Fruit fly (Drosophila melanogaster) whole organism, embryonic: ENCODE results near the gene Nt5b.

Experiments
- Ada2b ChIP-seq: fragments of 200-800 bp; sonication (Bioruptor generic); IDR thresholded peaks from 2 replicates; pipeline ENCODE4 v1.3.6; 2022; ENCODE audit warnings: missing biosample characterization, missing genetic modification characterization
- Bdp1 ChIP-seq: fragments of 200-800 bp; sonication (Bioruptor generic); optimal IDR thresholded peaks from 3 replicates; lab custom pipeline; 2016; ENCODE audit warnings: missing biosample characterization, missing genetic modification characterization
- CG10209 ChIP-seq: fragments of 200-800 bp; sonication (Bioruptor generic); optimal IDR thresholded peaks from 3 replicates; lab custom pipeline; 2017; ENCODE audit warnings: missing biosample characterization, mild to moderate bottlenecking, missing genetic modification characterization, missing genetic modification reagents
- CG10267 ChIP-seq: fragments of 200-800 bp; sonication (Bioruptor generic); optimal IDR thresholded peaks from 2 replicates; lab custom pipeline; 2018; ENCODE audit warnings: missing biosample characterization, mild to moderate bottlenecking, missing genetic modification characterization, moderate library complexity
- CG10321 ChIP-seq: fragments of 200-800 bp; sonication (Bioruptor generic); IDR thresholded peaks from 2 replicates; pipeline ENCODE4 v1.3.6; 2022; ENCODE audit warnings: missing biosample characterization, missing genetic modification characterization
- CG11456 ChIP-seq: fragments of 200-800 bp; sonication (Bioruptor generic); IDR thresholded peaks from 3 replicates; pipeline ENCODE4 v1.3.6; 2022; ENCODE audit warnings: missing biosample characterization, missing genetic modification characterization
- CG13287 ChIP-seq: fragments of 200-800 bp; sonication (Bioruptor generic); IDR thresholded peaks from 2 replicates; pipeline ENCODE4 v1.3.6; 2022; ENCODE audit warnings: missing biosample characterization, missing genetic modification characterization; ENCODE audit not compliant: partially characterized antibody
- CG13424 ChIP-seq: fragments of 200-800 bp; sonication (Bioruptor generic); optimal IDR thresholded peaks from 2 replicates; lab custom pipeline; 2019; ENCODE audit warnings: missing biosample characterization, mild to moderate bottlenecking, missing genetic modification characterization, moderate library complexity
- CG16813 ChIP-seq: fragments of 200-800 bp; sonication (Bioruptor generic); IDR thresholded peaks from 3 replicates; pipeline ENCODE4 v1.3.6; 2022; ENCODE audit warnings: missing biosample characterization, missing genetic modification characterization; ENCODE audit not compliant: partially characterized antibody
- CG17361 ChIP-seq: fragments of 200-800 bp; sonication (Bioruptor generic); IDR thresholded peaks from 3 replicates; pipeline ENCODE4 v1.3.6; 2022; ENCODE audit warnings: missing biosample characterization, missing genetic modification characterization
- CG17912 ChIP-seq: fragments of 200-800 bp; sonication (Bioruptor generic); optimal IDR thresholded peaks from 2 replicates; lab custom pipeline; 2018; ENCODE audit warnings: missing biosample characterization, mild to moderate bottlenecking, missing genetic modification characterization
- CG18262 ChIP-seq: fragments of 200-800 bp; optimal IDR thresholded peaks from 3 replicates; lab custom pipeline; 2019; ENCODE audit warnings: missing biosample characterization, mild to moderate bottlenecking, missing genetic modification characterization, moderate library complexity
- CG18599 ChIP-seq: fragments of 200-800 bp; sonication (Bioruptor generic); optimal IDR thresholded peaks from 3 replicates; lab custom pipeline; 2017; ENCODE audit warnings: missing biosample characterization, missing genetic modification characterization, mild to moderate bottlenecking, moderate library complexity, missing genetic modification reagents
- CG3065 ChIP-seq: fragments of 200-800 bp; sonication (Bioruptor generic); optimal IDR thresholded peaks from 2 replicates; lab custom pipeline; 2016; ENCODE audit warnings: missing biosample characterization, missing genetic modification characterization
- CG32772 ChIP-seq: fragments of 200-800 bp; sonication (Bioruptor generic); IDR thresholded peaks from 2 replicates; pipeline ENCODE4 v1.3.6; 2022; ENCODE audit warnings: missing biosample characterization, missing genetic modification characterization
- CG4424 ChIP-seq: fragments of 200-800 bp; sonication (Bioruptor generic); optimal IDR thresholded peaks from 3 replicates; lab custom pipeline; 2016; ENCODE audit warnings: missing biosample characterization, missing genetic modification characterization
- CG6272 ChIP-seq: fragments of 200-800 bp; sonication (Bioruptor generic); IDR thresholded peaks from 2 replicates; pipeline ENCODE4 v1.3.6; 2022; ENCODE audit warnings: missing biosample characterization, missing genetic modification characterization
- CG6765 ChIP-seq: fragments of 200-800 bp; sonication (Bioruptor generic); optimal IDR thresholded peaks from 3 replicates; lab custom pipeline; 2017; ENCODE audit warnings: missing biosample characterization, mild to moderate bottlenecking, missing genetic modification characterization
- CG7372 ChIP-seq: fragments of 200-800 bp; sonication (Bioruptor generic); IDR thresholded peaks from 2 replicates; pipeline ENCODE4 v1.3.6; 2022; ENCODE audit warnings: missing biosample characterization, missing genetic modification characterization
- CG9876 ChIP-seq: fragments of 200-800 bp; sonication (Bioruptor generic); optimal IDR thresholded peaks from 2 replicates; lab custom pipeline; 2016; ENCODE audit warnings: missing biosample characterization, missing genetic modification characterization
- Fer3 ChIP-seq: fragments of 200-800 bp; sonication (Bioruptor generic); optimal IDR thresholded peaks from 2 replicates; lab custom pipeline; 2018; ENCODE audit warnings: missing biosample characterization, mild to moderate bottlenecking, missing genetic modification characterization, moderate library complexity
- H2.0 ChIP-seq: fragments of 200-800 bp; sonication (Bioruptor generic); IDR thresholded peaks from 2 replicates; pipeline ENCODE4 v1.3.6; 2022; ENCODE audit warnings: missing biosample characterization, missing genetic modification characterization
- Neu2 ChIP-seq: fragments of 200-800 bp; sonication (Bioruptor generic); optimal IDR thresholded peaks from 3 replicates; lab custom pipeline; 2016; ENCODE audit warnings: missing biosample characterization, missing genetic modification characterization, borderline replicate concordance
- Opbp ChIP-seq: fragments of 200-800 bp; sonication (Bioruptor generic); IDR thresholded peaks from 3 replicates; pipeline ENCODE4 v1.3.6; 2022; ENCODE audit warnings: missing biosample characterization, missing genetic modification characterization; ENCODE audit not compliant: partially characterized antibody
- Ravus ChIP-seq: fragments of 200-800 bp; sonication (Bioruptor generic); IDR thresholded peaks from 2 replicates; pipeline ENCODE4 v1.3.6; 2022; ENCODE audit warnings: missing biosample characterization, missing genetic modification characterization
- Rfx ChIP-seq: fragments of 200-800 bp; sonication (Bioruptor generic); IDR thresholded peaks from 2 replicates; pipeline ENCODE4 v1.3.6; 2022; ENCODE audit warnings: missing biosample characterization, missing genetic modification characterization
- Rx ChIP-seq: fragments of 200-800 bp; sonication (Bioruptor generic); IDR thresholded peaks from 2 replicates; pipeline ENCODE4 v1.3.6; 2022; ENCODE audit warnings: missing biosample characterization, missing genetic modification characterization
- Vsx1 ChIP-seq: fragments of 200-800 bp; sonication (Bioruptor generic); optimal IDR thresholded peaks from 2 replicates; lab custom pipeline; 2017; ENCODE audit warnings: missing biosample characterization, mild to moderate bottlenecking, missing genetic modification characterization, missing genetic modification reagents
- Xrp1 ChIP-seq: fragments of 200-800 bp; sonication (Bioruptor generic); IDR thresholded peaks from 2 replicates; pipeline ENCODE4 v1.3.6; 2022; ENCODE audit warnings: missing biosample characterization, missing genetic modification characterization
- abd-A ChIP-seq: fragments of 200-800 bp; sonication (Bioruptor generic); optimal IDR thresholded peaks from 3 replicates; lab custom pipeline; 2019; ENCODE audit warnings: missing biosample characterization, mild to moderate bottlenecking, missing genetic modification characterization, moderate library complexity
- aop ChIP-seq: fragments of 200-800 bp; sonication (Bioruptor generic); IDR thresholded peaks from 2 replicates; pipeline ENCODE4 v1.3.6; 2022; ENCODE audit warnings: missing biosample characterization, missing genetic modification characterization
- ap ChIP-seq: fragments of 200-800 bp; sonication (Bioruptor generic); IDR thresholded peaks from 2 replicates; pipeline ENCODE4 v1.3.6; 2022; ENCODE audit warnings: missing biosample characterization, missing genetic modification characterization
- ase ChIP-seq: fragments of 200-800 bp; sonication (Bioruptor generic); IDR thresholded peaks from 3 replicates; pipeline ENCODE4 v1.3.6; 2022; ENCODE audit warnings: missing biosample characterization, missing genetic modification characterization
- cato ChIP-seq: fragments of 200-800 bp; sonication (Bioruptor generic); optimal IDR thresholded peaks from 2 replicates; lab custom pipeline; 2016; ENCODE audit warnings: missing biosample characterization, missing genetic modification characterization, borderline replicate concordance
- caup ChIP-seq: fragments of 200-800 bp; sonication (Bioruptor generic); optimal IDR thresholded peaks from 3 replicates; lab custom pipeline; 2017; ENCODE audit warnings: missing biosample characterization, mild to moderate bottlenecking, missing genetic modification characterization, moderate library complexity; ENCODE audit not compliant: severe bottlenecking
- crol ChIP-seq: fragments of 200-800 bp; sonication (Bioruptor generic); IDR thresholded peaks from 2 replicates; pipeline ENCODE4 v1.3.6; 2022; ENCODE audit warnings: missing biosample characterization, missing genetic modification characterization
- dmrt99B ChIP-seq: fragments of 200-800 bp; sonication (Bioruptor generic); optimal IDR thresholded peaks from 2 replicates; lab custom pipeline; 2018; ENCODE audit warnings: missing biosample characterization, mild to moderate bottlenecking, missing genetic modification characterization, moderate library complexity
- en ChIP-seq: fragments of 200-800 bp; sonication (Bioruptor generic); optimal IDR thresholded peaks from 2 replicates; lab custom pipeline; 2016; ENCODE audit warnings: missing biosample characterization, missing genetic modification characterization
- eyg ChIP-seq: fragments of 200-800 bp; sonication (Bioruptor generic); optimal IDR thresholded peaks from 3 replicates; lab custom pipeline; 2016; ENCODE audit warnings: missing biosample characterization, missing genetic modification characterization
- fd96Cb ChIP-seq: fragments of 200-800 bp; sonication (Bioruptor generic); optimal IDR thresholded peaks from 2 replicates; lab custom pipeline; 2018; ENCODE audit warnings: missing biosample characterization, mild to moderate bottlenecking, missing genetic modification characterization, moderate library complexity
- gce ChIP-seq: fragments of 200-800 bp; sonication (Bioruptor generic); IDR thresholded peaks from 3 replicates; pipeline ENCODE4 v1.3.6; 2022; ENCODE audit warnings: missing biosample characterization, missing genetic modification characterization
- gcm ChIP-seq: fragments of 200-800 bp; sonication (Bioruptor generic); optimal IDR thresholded peaks from 2 replicates; lab custom pipeline; 2019; ENCODE audit warnings: missing biosample characterization, mild to moderate bottlenecking, missing genetic modification characterization, moderate library complexity
- gro ChIP-seq: fragments of 200-800 bp; sonication (Bioruptor generic); optimal IDR thresholded peaks from 2 replicates; lab custom pipeline; 2016; ENCODE audit warnings: missing biosample characterization, missing genetic modification characterization
- ken ChIP-seq: fragments of 200-800 bp; sonication (Bioruptor generic); IDR thresholded peaks from 3 replicates; pipeline ENCODE4 v1.3.6; 2022; ENCODE audit warnings: missing biosample characterization, missing genetic modification characterization
- nau ChIP-seq: fragments of 200-800 bp; sonication (Bioruptor generic); optimal IDR thresholded peaks from 3 replicates; lab custom pipeline; 2017; ENCODE audit warnings: missing biosample characterization, mild to moderate bottlenecking, missing genetic modification characterization, missing genetic modification reagents
- nom ChIP-seq: fragments of 200-800 bp; sonication (Bioruptor generic); optimal IDR thresholded peaks from 2 replicates; lab custom pipeline; 2017; ENCODE audit warnings: missing biosample characterization, missing genetic modification characterization, mild to moderate bottlenecking, moderate library complexity, missing genetic modification reagents
- pfk ChIP-seq: fragments of 200-800 bp; sonication (Bioruptor generic); optimal IDR thresholded peaks from 2 replicates; lab custom pipeline; 2018; ENCODE audit warnings: missing biosample characterization, mild to moderate bottlenecking, missing genetic modification characterization, moderate library complexity
- pum ChIP-seq: fragments of 200-800 bp; sonication (Bioruptor generic); optimal IDR thresholded peaks from 2 replicates; lab custom pipeline; 2016; ENCODE audit warnings: missing biosample characterization, missing genetic modification characterization
- tup ChIP-seq: fragments of 200-800 bp; sonication (Bioruptor generic); optimal IDR thresholded peaks from 2 replicates; lab custom pipeline; 2016; ENCODE audit warnings: missing biosample characterization, mild to moderate bottlenecking, missing genetic modification characterization, moderate library complexity
- vvl ChIP-seq: fragments of 200-800 bp; sonication (Bioruptor generic); IDR thresholded peaks from 2 replicates; pipeline ENCODE4 v1.3.6; 2022; ENCODE audit warnings: missing biosample characterization, missing genetic modification characterization

The Nt5b gene

DNA sequence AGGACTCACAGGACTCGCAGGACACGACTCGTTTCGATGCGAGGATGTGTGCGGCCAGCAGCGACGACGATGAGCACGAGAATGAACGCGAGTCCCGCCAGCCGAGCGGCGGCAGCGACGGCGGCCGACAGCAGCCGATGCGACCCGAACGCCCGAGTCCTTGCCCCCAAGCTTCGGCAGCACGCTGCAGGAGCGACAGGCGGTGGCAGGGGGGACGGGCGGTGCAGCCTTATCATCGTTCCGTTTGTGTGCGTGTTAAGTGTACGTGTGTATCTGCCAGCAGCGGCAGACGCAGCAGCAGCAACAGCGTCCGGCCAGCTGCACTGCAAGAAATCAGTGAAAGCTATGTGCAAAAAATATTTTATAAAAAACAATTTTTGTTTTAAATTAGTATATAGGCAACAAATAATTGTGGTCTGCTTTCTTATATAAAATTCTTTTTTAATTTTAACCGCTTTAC is 53.8 kb downstream of the Nt5b start, which contains the start of gene kairos (continued):
- TF ChIP-seq CG3065 (GFP tag; lab: Kevin White, UChicago) (no peak), nom (GFP tag; lab: Kevin White, UChicago) (no peak), cato (no peak), CG18262 (peak; percentile 8), caup (GFP tag; lab: Kevin White, UChicago) (peak; percentile 12), pum (GFP tag; lab: Kevin White, UChicago) (no peak), nau (no peak), CG11456 (GFP tag; lab: Robert Waterston, UW) (0 out of 3 replicates have a peak, but pooled peaks have one; percentile 34), H2.0 (GFP tag; lab: Robert Waterston, UW) (0 out of 2 replicates have a peak, but pooled peaks have one; percentile 24), ase (GFP tag; lab: Robert Waterston, UW) (no peak), en (no peak), tup (GFP tag; lab: Kevin White, UChicago) (no peak), aop (GFP tag; lab: Robert Waterston, UW) (no peak), CG32772 (GFP tag; lab: Robert Waterston, UW) (peak; percentile 16; the same call in 1 of the 2 replicates), CG6272 (0 out of 2 replicates have a peak, but pooled peaks have one; percentile 21), Rfx (0 out of 2 replicates have a peak, but pooled peaks have one; percentile 27), Vsx1 (no peak), CG13424 (tag; lab: Kevin White, UChicago) (peak; percentile 45), CG10321 (GFP tag; lab: Robert Waterston, UW) (no peak), gcm (GFP tag; lab: Kevin White, UChicago) (no peak), CG13287 (GFP tag; lab: Robert Waterston, UW) (peak; percentile 9; the same call in 1 of the 2 replicates), CG10267 (tag; lab: Kevin White, UChicago) (peak; percentile 20), gce (GFP tag; lab: Robert Waterston, UW) (no peak), Neu2 (no peak), CG18599 (GFP tag; lab: Kevin White, UChicago) (peak; percentile 62), Bdp1 (no peak), CG9876 (GFP tag; lab: Kevin White, UChicago) (no peak), eyg (no peak), dmrt99B (tag; lab: Kevin White, UChicago) (peak; percentile 40), Ravus (GFP tag; lab: Robert Waterston, UW) (no peak), CG17361 (GFP tag; lab: Robert Waterston, UW) (0 out of 3 replicates have a peak, but pooled peaks have one; percentile 28), Opbp (GFP tag; lab: Robert Waterston, UW) (no peak), ap (GFP tag; lab: Robert Waterston, UW) (no peak), CG4424 (GFP tag; lab: Kevin White, UChicago) (peak; percentile 36), crol (GFP tag; lab: Robert Waterston, UW) (peak; percentile 69), Ada2b (GFP tag; lab: Robert Waterston, UW) (no peak), fd96Cb (peak; percentile 32), CG6765 (GFP tag; lab: Kevin White, UChicago) (no peak), vvl (GFP tag; lab: Robert Waterston, UW) (0 out of 2 replicates have a peak, but pooled peaks have one; percentile 13), CG10209 (GFP tag; lab: Kevin White, UChicago) (peak; percentile 5), CG17912 (no peak), CG16813 (GFP tag; lab: Robert Waterston, UW) (no peak), pfk (GFP tag; lab: Kevin White, UChicago) (no peak), CG7372 (GFP tag; lab: Robert Waterston, UW) (peak; percentile 23; the same call in 1 of the 2 replicates), gro (GFP tag; lab: Kevin White, UChicago) (no peak), Fer3 (tag; lab: Kevin White, UChicago) (peak; percentile 21), Rx (GFP tag; lab: Robert Waterston, UW) (peak; percentile 30; the same call in 1 of the 2 replicates), Xrp1 (GFP tag; lab: Robert Waterston, UW) (peak; percentile 40; the same call in 1 of the 2 replicates), abd-A (peak; percentile 1), ken (GFP tag; lab: Robert Waterston, UW) (0 out of 3 replicates have a peak, but pooled peaks have one; percentile 31)
